Worm (Caenorhabditis elegans) whole organism, L1 larva: ENCODE measurements around the gene C27D6.3.

Experiments
- C34B4.2 ChIP-seq: sonication (generic microtip); optimal IDR thresholded peaks from 2 replicates; lab custom pipeline; 2017; ENCODE audit warnings: mild to moderate bottlenecking, missing genetic modification characterization, missing compliant biosample characterization
- Y116A8C.19 ChIP-seq: sonication (generic microtip); optimal IDR thresholded peaks from 2 replicates; lab custom pipeline; 2016; ENCODE audit warnings: missing compliant biosample characterization, missing genetic modification characterization, borderline replicate concordance
- alr-1 ChIP-seq: fragments of 200-800 bp; sonication (Bioruptor generic); optimal IDR thresholded peaks from 2 replicates; lab custom pipeline; 2018; ENCODE audit warnings: borderline replicate concordance, mild to moderate bottlenecking, missing genetic modification characterization, missing compliant biosample characterization
- aly-2 ChIP-seq: fragments of 150-350 bp; optimal IDR thresholded peaks from 2 replicates; lab custom pipeline; 2014; ENCODE audit warnings: missing biosample characterization, missing genetic modification characterization
- ama-1 ChIP-seq: fragments of 150-350 bp; optimal IDR thresholded peaks from 2 replicates; lab custom pipeline; 2014
- blmp-1 ChIP-seq: fragments of 150-350 bp; optimal IDR thresholded peaks from 2 replicates; lab custom pipeline; 2014; ENCODE audit warnings: missing biosample characterization, missing genetic modification characterization
- ceh-63 ChIP-seq: fragments of 200-800 bp; sonication (Bioruptor generic); optimal IDR thresholded peaks from 2 replicates; lab custom pipeline; 2018; ENCODE audit warnings: mild to moderate bottlenecking, missing genetic modification characterization, missing compliant biosample characterization
- ceh-82 ChIP-seq, 3 experiments: fragments of 150-350 bp in 1 of 3; sonication (generic microtip) in 2 of 3; optimal IDR thresholded peaks; 2 replicates each; lab custom pipeline; 2014 to 2017; ENCODE audit warnings: missing biosample characterization in 3 of 3, missing genetic modification characterization in 3 of 3
- ceh-88 ChIP-seq: fragments of 200-800 bp; sonication (Bioruptor generic); IDR thresholded peaks from 2 replicates; pipeline ENCODE4 v1.3.6; 2022; ENCODE audit warnings: missing genetic modification characterization, missing compliant biosample characterization
- dsc-1 ChIP-seq: sonication (generic microtip); optimal IDR thresholded peaks from 2 replicates; lab custom pipeline; 2016; ENCODE audit warnings: mild to moderate bottlenecking, missing genetic modification characterization, missing compliant biosample characterization
- efl-1 ChIP-seq, 4 experiments: fragments of 150-350 bp; optimal IDR thresholded peaks in 3 of 4; peaks in 1 of 4; 1 replicate in 1 of 4; 2 replicates in 3 of 4; lab custom pipeline; 2014; ENCODE audit warnings: missing biosample characterization in 2 of 4, missing genetic modification characterization in 2 of 4, missing genetic modification reagents in 2 of 4
- efl-3 ChIP-seq: fragments of 200-800 bp; sonication (Bioruptor generic); optimal IDR thresholded peaks from 2 replicates; lab custom pipeline; 2018; ENCODE audit warnings: mild to moderate bottlenecking, missing genetic modification characterization, missing compliant biosample characterization
- elt-2 ChIP-seq: sonication (generic microtip); optimal IDR thresholded peaks from 2 replicates; lab custom pipeline; 2016; ENCODE audit warnings: missing genetic modification characterization, mild to moderate bottlenecking, inconsistent platforms, missing compliant biosample characterization, missing genetic modification reagents
- elt-3 ChIP-seq, 6 experiments: fragments of 150-350 bp in 1 of 6; sonication (generic microtip); optimal IDR thresholded peaks; 2 replicates each; lab custom pipeline; 2017 to 2018; ENCODE audit warnings: missing biosample characterization in 6 of 6, missing genetic modification characterization in 6 of 6, inconsistent platforms in 1 of 6
- ets-5 ChIP-seq: fragments of 200-800 bp; sonication (Bioruptor generic); IDR thresholded peaks from 2 replicates; pipeline ENCODE4 v1.3.6; 2022; ENCODE audit warnings: missing genetic modification characterization, missing compliant biosample characterization
- fkh-8 ChIP-seq: sonication (generic microtip); optimal IDR thresholded peaks from 2 replicates; lab custom pipeline; 2016; ENCODE audit warnings: mild to moderate bottlenecking, missing genetic modification characterization, missing compliant biosample characterization
- hlh-17 ChIP-seq: fragments of 200-800 bp; sonication (Bioruptor generic); optimal IDR thresholded peaks from 2 replicates; lab custom pipeline; 2018; ENCODE audit warnings: missing genetic modification characterization, mild to moderate bottlenecking, missing compliant biosample characterization, moderate library complexity, borderline replicate concordance
- hpl-2 ChIP-seq: fragments of 150-350 bp; optimal IDR thresholded peaks from 2 replicates; lab custom pipeline; 2014; ENCODE audit warnings: missing biosample characterization, missing genetic modification reagents, missing genetic modification characterization
- irx-1 ChIP-seq: sonication (generic microtip); optimal IDR thresholded peaks from 2 replicates; lab custom pipeline; 2016; ENCODE audit warnings: missing genetic modification characterization, missing compliant biosample characterization
- lin-14 ChIP-seq: fragments of 200-800 bp; sonication (Bioruptor generic); optimal IDR thresholded peaks from 2 replicates; lab custom pipeline; 2018; ENCODE audit warnings: mild to moderate bottlenecking, missing genetic modification characterization, moderate library complexity, missing compliant biosample characterization
- lin-35 ChIP-seq, 2 experiments: fragments of 150-350 bp; optimal IDR thresholded peaks; 2 replicates each; lab custom pipeline; 2014; ENCODE audit warnings: missing biosample characterization in 2 of 2, missing genetic modification characterization in 2 of 2, missing genetic modification reagents in 2 of 2
- lin-39 ChIP-seq: fragments of 150-350 bp; optimal IDR thresholded peaks from 2 replicates; lab custom pipeline; 2014; ENCODE audit warnings: missing biosample characterization, missing genetic modification reagents, missing genetic modification characterization
- lir-3 ChIP-seq: sonication (generic microtip); optimal IDR thresholded peaks from 2 replicates; lab custom pipeline; 2016; ENCODE audit warnings: mild to moderate bottlenecking, missing genetic modification characterization, moderate library complexity, missing compliant biosample characterization; ENCODE audit not compliant: poor library complexity
- mef-2 ChIP-seq: fragments of 150-350 bp; optimal IDR thresholded peaks from 2 replicates; lab custom pipeline; 2014; ENCODE audit warnings: missing biosample characterization, missing genetic modification characterization
- mep-1 ChIP-seq: fragments of 150-350 bp; optimal IDR thresholded peaks from 2 replicates; lab custom pipeline; 2014; ENCODE audit warnings: missing biosample characterization, missing genetic modification characterization
- nhr-11 ChIP-seq: fragments of 150-350 bp; optimal IDR thresholded peaks from 2 replicates; lab custom pipeline; 2014; ENCODE audit warnings: missing biosample characterization, missing genetic modification characterization
- nhr-12 ChIP-seq: sonication (generic microtip); optimal IDR thresholded peaks from 2 replicates; lab custom pipeline; 2017; ENCODE audit warnings: missing biosample characterization, missing genetic modification characterization
- nhr-19 ChIP-seq: fragments of 200-800 bp; sonication (Bioruptor generic); conservative IDR thresholded peaks from 2 replicates; pipeline ENCODE4 v1.3.6; 2022; ENCODE audit warnings: missing genetic modification characterization, missing compliant biosample characterization
- nhr-20 ChIP-seq: sonication (generic microtip); optimal IDR thresholded peaks from 2 replicates; lab custom pipeline; 2016; ENCODE audit warnings: mild to moderate bottlenecking, missing genetic modification characterization, missing compliant biosample characterization
- nhr-71 ChIP-seq: sonication (generic microtip); optimal IDR thresholded peaks from 2 replicates; lab custom pipeline; 2016; ENCODE audit warnings: mild to moderate bottlenecking, missing genetic modification characterization, moderate library complexity, missing compliant biosample characterization
- nhr-76 ChIP-seq: sonication (generic microtip); optimal IDR thresholded peaks from 2 replicates; lab custom pipeline; 2017; ENCODE audit warnings: missing biosample characterization, missing genetic modification characterization
- nhr-90 ChIP-seq: sonication (generic microtip); optimal IDR thresholded peaks from 2 replicates; lab custom pipeline; 2016; ENCODE audit warnings: mild to moderate bottlenecking, missing genetic modification characterization, missing compliant biosample characterization; ENCODE audit not compliant: poor library complexity
- pag-3 ChIP-seq: sonication (generic microtip); optimal IDR thresholded peaks from 2 replicates; lab custom pipeline; 2017; ENCODE audit warnings: missing genetic modification characterization, mild to moderate bottlenecking, missing compliant biosample characterization, antibody characterized with exemption, borderline replicate concordance; ENCODE audit not compliant: insufficient read depth
- pqm-1 ChIP-seq: sonication (generic microtip); optimal IDR thresholded peaks from 3 replicates; lab custom pipeline; 2017; ENCODE audit warnings: missing biosample characterization, missing genetic modification characterization
- rnt-1 ChIP-seq: sonication (generic microtip); optimal IDR thresholded peaks from 2 replicates; lab custom pipeline; 2016; ENCODE audit warnings: mild to moderate bottlenecking, missing genetic modification characterization, moderate library complexity, missing compliant biosample characterization
- snpc-4 ChIP-seq: fragments of 150-350 bp; optimal IDR thresholded peaks from 2 replicates; lab custom pipeline; 2014; ENCODE audit warnings: missing biosample characterization, missing genetic modification characterization
- snu-23 ChIP-seq: sonication (generic microtip); optimal IDR thresholded peaks from 2 replicates; lab custom pipeline; 2016; ENCODE audit warnings: missing genetic modification characterization, missing compliant biosample characterization
- swsn-7 ChIP-seq: sonication (generic microtip); optimal IDR thresholded peaks from 2 replicates; lab custom pipeline; 2016; ENCODE audit warnings: missing genetic modification characterization, missing compliant biosample characterization
- tlp-1 ChIP-seq: fragments of 150-350 bp; optimal IDR thresholded peaks from 2 replicates; lab custom pipeline; 2014; ENCODE audit warnings: missing biosample characterization, missing genetic modification characterization
- unc-130 ChIP-seq: fragments of 150-350 bp; optimal IDR thresholded peaks from 2 replicates; lab custom pipeline; 2017; ENCODE audit warnings: missing biosample characterization, missing genetic modification characterization, inconsistent platforms
- unc-62 ChIP-seq: fragments of 150-350 bp; optimal IDR thresholded peaks from 2 replicates; lab custom pipeline; 2014; ENCODE audit warnings: missing biosample characterization, missing genetic modification reagents, missing genetic modification characterization
- unc-86 ChIP-seq: sonication (generic microtip); optimal IDR thresholded peaks from 2 replicates; lab custom pipeline; 2016; ENCODE audit warnings: missing genetic modification characterization, missing compliant biosample characterization
- zag-1 ChIP-seq: fragments of 150-350 bp; optimal IDR thresholded peaks from 2 replicates; lab custom pipeline; 2014; ENCODE audit warnings: missing biosample characterization, missing genetic modification characterization

C27D6.3 gene

DNA sequence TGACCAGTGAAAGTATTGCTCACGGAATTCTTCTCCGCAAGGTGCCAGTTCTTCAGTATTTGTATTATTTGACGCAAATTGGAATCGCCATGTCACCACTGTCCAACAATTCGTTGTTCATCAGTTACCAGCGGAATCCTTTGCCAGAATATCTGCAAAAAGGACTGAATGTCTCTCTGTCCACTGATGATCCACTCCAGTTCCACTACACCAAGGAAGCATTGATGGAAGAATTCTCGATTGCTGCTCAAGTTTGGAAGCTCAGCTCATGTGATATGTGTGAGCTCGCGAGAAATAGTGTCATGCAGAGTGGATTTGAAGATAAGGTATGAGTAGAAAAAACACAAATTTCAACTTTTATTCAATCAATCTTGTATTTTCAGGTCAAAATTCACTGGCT, 34.9 kb upstream of the C27D6.3 start:
- TF ChIP-seq efl-1 (optimal IDR thresholded peaks at IDR 0.05; lab: Kevin White, UChicago) (no peak), efl-1 (GFP tag; optimal IDR thresholded peaks at IDR 0.05 in 1 of 2; lab: Kevin White, UChicago) (peak in 1 of 2 experiments; percentile 61), rnt-1 (tag; lab: Kevin White, UChicago) (no peak)

DNA sequence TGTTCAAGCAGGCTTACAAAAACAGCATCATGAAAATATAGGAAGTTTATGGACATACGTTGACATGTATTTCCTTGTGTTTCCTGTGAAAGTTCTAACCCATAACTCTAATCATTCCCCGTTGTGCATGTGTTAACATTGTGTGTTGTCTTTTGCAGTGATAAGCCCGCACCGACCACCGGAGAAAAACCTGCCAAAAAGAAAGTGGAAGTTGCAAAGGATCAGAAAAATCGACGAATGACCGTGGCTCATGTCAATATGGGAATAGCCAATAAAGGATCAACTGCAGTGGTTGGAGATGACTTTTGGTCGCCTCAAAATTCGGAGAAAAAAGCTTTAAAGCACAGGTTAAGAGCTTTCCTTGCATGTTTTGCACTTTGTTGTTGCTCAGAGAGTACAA, 31.0 kb upstream of the C27D6.3 start:
- no peak for TF ChIP-seq zag-1
- no peak for TF ChIP-seq nhr-76 (tag; lab: Kevin White, UChicago)
- no peak for TF ChIP-seq efl-1 (optimal IDR thresholded peaks at IDR 0.05; lab: Kevin White, UChicago)
- peak in 1 of 2 experiments; percentile 86 for TF ChIP-seq efl-1 (GFP tag; optimal IDR thresholded peaks at IDR 0.05 in 1 of 2; lab: Kevin White, UChicago)
- TF ChIP-seq ceh-88 (GFP tag; lab: Robert Waterston, UW): no peak
- TF ChIP-seq snpc-4 (tag; lab: Kevin White, UChicago): no peak
- no peak for TF ChIP-seq ama-1
- no peak for TF ChIP-seq lin-14 (GFP tag; lab: Kevin White, UChicago)
- TF ChIP-seq nhr-19: no peak
- no peak for TF ChIP-seq irx-1
- no peak for TF ChIP-seq pag-3 (tag; lab: Kevin White, UChicago)
- no peak for TF ChIP-seq C34B4.2 (tag; lab: Kevin White, UChicago)
- TF ChIP-seq swsn-7: no peak
- TF ChIP-seq ets-5 (GFP tag; lab: Robert Waterston, UW): no peak
- peak; percentile 36 for TF ChIP-seq elt-2 (tag; lab: Kevin White, UChicago)

DNA sequence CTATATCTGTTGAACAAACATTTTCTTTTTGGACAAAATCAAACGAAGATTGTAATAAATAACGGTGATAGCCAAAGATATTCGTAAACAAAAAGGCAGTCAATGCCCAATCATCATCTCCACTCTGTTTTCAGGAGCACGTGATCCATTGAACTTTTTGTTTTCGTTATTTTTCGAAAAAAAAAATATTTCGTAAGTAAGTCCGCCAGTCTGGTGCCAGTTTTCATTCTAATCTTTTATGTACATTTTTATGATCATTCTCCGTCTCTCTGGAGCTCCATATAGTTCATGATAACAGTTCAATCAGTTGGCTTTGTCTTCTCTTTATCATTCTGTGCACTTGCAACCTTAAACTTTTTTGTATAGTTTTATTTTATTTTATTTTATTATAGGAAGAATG, 28.7 kb upstream of the C27D6.3 start, which contains the start of gene ampd-1:
Gene ampd-1, plus strand, starts transcription at position 393 of the 400 bp plus-strand sequence.
- TF ChIP-seq nhr-90 (tag; lab: Kevin White, UChicago) (peak; percentile 1), elt-2 (tag; lab: Kevin White, UChicago) (peak; percentile 89), alr-1 (no peak), efl-1 (optimal IDR thresholded peaks at IDR 0.05; lab: Kevin White, UChicago) (no peak), efl-1 (GFP tag; optimal IDR thresholded peaks at IDR 0.05 in 1 of 2; lab: Kevin White, UChicago) (peak in 1 of 2 experiments; percentile 85), lin-14 (GFP tag; lab: Kevin White, UChicago) (peak; percentile 15), nhr-71 (tag; lab: Kevin White, UChicago) (peak; percentile 45), aly-2 (tag; lab: Kevin White, UChicago) (no peak), lin-35 (GFP tag; optimal IDR thresholded peaks at IDR 0.05; lab: Kevin White, UChicago) (peak in 1 of 2 experiments; percentile 37), snu-23 (GFP tag; lab: Kevin White, UChicago) (peak; percentile 27)
- TF ChIP-seq, all 84 proteins: peak for 7

DNA sequence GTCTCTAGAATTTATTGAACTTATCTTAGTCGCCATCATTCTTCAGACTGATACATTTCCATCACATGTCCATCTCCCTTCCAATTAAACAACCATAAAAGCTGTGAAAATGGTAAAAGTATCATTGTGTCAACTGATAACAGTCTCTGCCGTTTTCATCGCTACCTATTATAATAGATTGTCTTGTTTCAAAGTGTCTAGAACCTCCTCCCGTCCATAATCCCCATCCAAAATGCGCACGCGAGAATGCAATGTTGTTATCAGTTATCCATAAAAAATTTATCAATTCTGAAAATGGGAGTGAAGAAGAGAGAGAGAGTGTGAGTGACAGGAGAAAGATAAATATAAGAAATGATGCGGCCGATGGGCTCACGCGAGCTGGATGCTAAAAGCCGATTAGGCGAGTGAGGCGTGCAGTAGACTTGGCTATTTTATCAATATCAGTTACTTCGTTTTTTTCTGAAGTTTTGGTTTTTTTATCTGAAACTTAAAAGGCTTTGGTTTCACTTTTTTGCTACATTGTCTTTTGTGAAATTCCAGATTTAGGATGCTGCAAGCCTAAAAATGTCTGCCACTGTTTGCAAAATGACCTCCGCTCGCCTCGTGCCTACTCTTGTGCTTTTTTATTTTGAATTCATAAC, 27.8 kb upstream of the C27D6.3 start:
- TF ChIP-seq efl-3: no peak
- TF ChIP-seq ceh-82 (tag; optimal IDR thresholded peaks at IDR 0.05; lab: Kevin White, UChicago): no peak
- TF ChIP-seq elt-2 (tag; lab: Kevin White, UChicago): peak; percentile 99
- TF ChIP-seq unc-86 (tag; lab: Kevin White, UChicago): no peak
- no peak for TF ChIP-seq hlh-17 (GFP tag; lab: Kevin White, UChicago)
- no peak for TF ChIP-seq ama-1
- TF ChIP-seq nhr-12: no peak
- peak; percentile 16 for TF ChIP-seq nhr-20 (tag; lab: Kevin White, UChicago)
- no peak for TF ChIP-seq lin-39 (tag; lab: Kevin White, UChicago)
- TF ChIP-seq lir-3 (tag; lab: Kevin White, UChicago): no peak
- TF ChIP-seq pqm-1 (tag; lab: Kevin White, UChicago): peak; percentile 82
- TF ChIP-seq alr-1: no peak
- peak; percentile 69 for TF ChIP-seq tlp-1 (tag; lab: Kevin White, UChicago)
- peak in 4 of 6 experiments; percentile 22 to 77 (median 43) for TF ChIP-seq elt-3 (tag; optimal IDR thresholded peaks at IDR 0.05; lab: Kevin White, UChicago)
- TF ChIP-seq unc-62 (GFP tag; lab: Kevin White, UChicago): no peak
- no peak for TF ChIP-seq hpl-2
- no peak for TF ChIP-seq mef-2 (tag; lab: Kevin White, UChicago)
- TF ChIP-seq ceh-63 (GFP tag; lab: Kevin White, UChicago): no peak
- TF ChIP-seq lin-35 (GFP tag; optimal IDR thresholded peaks at IDR 0.05; lab: Kevin White, UChicago): peak in 1 of 2 experiments; percentile 55
- peak; percentile 22 for TF ChIP-seq mep-1 (tag; lab: Kevin White, UChicago)
- TF ChIP-seq Y116A8C.19 (tag; lab: Kevin White, UChicago): no peak
- TF ChIP-seq dsc-1 (tag; lab: Kevin White, UChicago): peak; percentile 50
- TF ChIP-seq zag-1: no peak
- no peak for TF ChIP-seq nhr-11 (tag; lab: Kevin White, UChicago)
- TF ChIP-seq unc-130 (tag; lab: Kevin White, UChicago): no peak
- peak; percentile 44 for TF ChIP-seq nhr-71 (tag; lab: Kevin White, UChicago)
- TF ChIP-seq blmp-1 (tag; lab: Kevin White, UChicago): peak; percentile 46
- no peak for TF ChIP-seq fkh-8
